Fruit fly (Drosophila melanogaster): ENCODE measurements around the gene RhoGAP15B.

- TF ChIP-seq usp (GFP tag; optimal IDR thresholded peaks at IDR 0.05) (no peak), pan (optimal IDR thresholded peaks at IDR 0.05) (no peak)
These were observed 46.0 kb upstream of the RhoGAP15B start, which contains the start of gene CG33252 for dm6 chrX:16897087-16897486.

All from whole organism.